Fruit fly (Drosophila melanogaster) Kc167 (cell line): ENCODE data around the gene Hn.

Source experiments
- Myc ChIP-seq: fragments of >200 bp; optimal IDR thresholded peaks from 2 replicates; lab custom pipeline; 2017; ENCODE audit warnings: missing external identifiers
- Sin3A ChIP-seq: fragments of >200 bp; optimal IDR thresholded peaks from 2 replicates; lab custom pipeline; 2018; ENCODE audit warnings: missing external identifiers
- h ChIP-seq: fragments of >200 bp; optimal IDR thresholded peaks from 3 replicates; lab custom pipeline; 2018; ENCODE audit warnings: missing external identifiers
- insv ChIP-seq: fragments of >200 bp; optimal IDR thresholded peaks from 3 replicates; lab custom pipeline; 2018; ENCODE audit warnings: missing external identifiers
- psq ChIP-seq: fragments of >200 bp; optimal IDR thresholded peaks from 2 replicates; lab custom pipeline; 2017; ENCODE audit warnings: missing external identifiers
- ttk ChIP-seq: sonication (Bioruptor generic); optimal IDR thresholded peaks from 2 replicates; lab custom pipeline; 2017; ENCODE audit warnings: missing external identifiers

Hn gene

dm6 chr3L:7759835-7760780, at the start of gene Hn:
Gene Hn, plus strand, starts transcription at chr3L:7760453.
- no peak for TF ChIP-seq psq (lab: Kevin White, UChicago)
- no peak for TF ChIP-seq ttk (lab: Kevin White, UChicago)
- no peak for TF ChIP-seq Myc
- TF ChIP-seq h: no peak
- no peak for TF ChIP-seq insv (lab: Kevin White, UChicago)
- TF ChIP-seq Sin3A (lab: Kevin White, UChicago): no peak

dm6 chr3L:7713378-7713777, 46.9 kb upstream of the Hn start:
- TF ChIP-seq Myc: no peak
- TF ChIP-seq psq (lab: Kevin White, UChicago): no peak
- TF ChIP-seq h: no peak
- TF ChIP-seq Sin3A (lab: Kevin White, UChicago): no peak

dm6 chr3L:7714301-7714946, 45.8 kb upstream of the Hn start:
- TF ChIP-seq Myc (no peak), insv (lab: Kevin White, UChicago) (no peak), h (no peak), Sin3A (lab: Kevin White, UChicago) (no peak), psq (lab: Kevin White, UChicago) (no peak), ttk (lab: Kevin White, UChicago) (no peak)

- TF ChIP-seq psq (lab: Kevin White, UChicago): no peak
- TF ChIP-seq h: no peak
- no peak for TF ChIP-seq Sin3A (lab: Kevin White, UChicago)
- TF ChIP-seq Myc: no peak
- no peak for TF ChIP-seq insv (lab: Kevin White, UChicago)
- TF ChIP-seq ttk (lab: Kevin White, UChicago): no peak
Measured at dm6 chr3L:7717863-7718560, 42.2 kb upstream of the Hn start, which contains the start of gene Ank2. Gene Ank2, minus strand, starts transcription at chr3L:7718395.

dm6 chr3L:7718561-7719417, 41.5 kb upstream of the Hn start, which contains the start of gene Mcad:
Gene Mcad, plus strand, starts transcription at chr3L:7719350.
- no peak for TF ChIP-seq Sin3A (lab: Kevin White, UChicago)
- TF ChIP-seq ttk (lab: Kevin White, UChicago): no peak
- TF ChIP-seq insv (lab: Kevin White, UChicago): no peak
- no peak for TF ChIP-seq psq (lab: Kevin White, UChicago)
- no peak for TF ChIP-seq h
- no peak for TF ChIP-seq Myc

dm6 chr3L:7719418-7719789, 40.8 kb upstream of the Hn start:
- TF ChIP-seq Myc (no peak), Sin3A (lab: Kevin White, UChicago) (no peak), ttk (lab: Kevin White, UChicago) (no peak), insv (lab: Kevin White, UChicago) (no peak), psq (lab: Kevin White, UChicago) (no peak), h (no peak)

dm6 chr3L:7721527-7721926, 38.7 kb upstream of the Hn start:
- no peak for TF ChIP-seq Myc
- TF ChIP-seq ttk (lab: Kevin White, UChicago): no peak
- no peak for TF ChIP-seq insv (lab: Kevin White, UChicago)
- no peak for TF ChIP-seq Sin3A (lab: Kevin White, UChicago)
- no peak for TF ChIP-seq psq (lab: Kevin White, UChicago)
- TF ChIP-seq h: no peak

- TF ChIP-seq ttk (lab: Kevin White, UChicago) (no peak), insv (lab: Kevin White, UChicago) (no peak), Sin3A (lab: Kevin White, UChicago) (no peak), psq (lab: Kevin White, UChicago) (no peak)
Measured at dm6 chr3L:7726285-7726684, 34.0 kb upstream of the Hn start, which contains the start of gene CG7457. Gene CG7457, minus strand, starts transcription at chr3L:7726473.

dm6 chr3L:7726690-7727089, 33.6 kb upstream of the Hn start:
- TF ChIP-seq h (no peak), insv (lab: Kevin White, UChicago) (no peak), Myc (no peak), ttk (lab: Kevin White, UChicago) (no peak)

dm6 chr3L:7732141-7732748, 28.0 kb upstream of the Hn start, which contains the start of gene CG8492:
Gene CG8492, minus strand, starts transcription at chr3L:7732191.
- TF ChIP-seq insv (lab: Kevin White, UChicago) (no peak), Sin3A (lab: Kevin White, UChicago) (no peak)

- TF ChIP-seq h: no peak
- no peak for TF ChIP-seq psq (lab: Kevin White, UChicago)
- TF ChIP-seq ttk (lab: Kevin White, UChicago): no peak
- TF ChIP-seq Myc: no peak
- TF ChIP-seq Sin3A (lab: Kevin White, UChicago): no peak
- TF ChIP-seq insv (lab: Kevin White, UChicago): no peak
Measured at dm6 chr3L:7741953-7742352, 18.3 kb upstream of the Hn start.
